Worm (Caenorhabditis elegans): ENCODE measurements around the gene Y2H9A.6.
A peak's percentile ranks its signal among the peaks of the same experiment; 100 is the strongest.

Gene Y2H9A.6

DNA sequence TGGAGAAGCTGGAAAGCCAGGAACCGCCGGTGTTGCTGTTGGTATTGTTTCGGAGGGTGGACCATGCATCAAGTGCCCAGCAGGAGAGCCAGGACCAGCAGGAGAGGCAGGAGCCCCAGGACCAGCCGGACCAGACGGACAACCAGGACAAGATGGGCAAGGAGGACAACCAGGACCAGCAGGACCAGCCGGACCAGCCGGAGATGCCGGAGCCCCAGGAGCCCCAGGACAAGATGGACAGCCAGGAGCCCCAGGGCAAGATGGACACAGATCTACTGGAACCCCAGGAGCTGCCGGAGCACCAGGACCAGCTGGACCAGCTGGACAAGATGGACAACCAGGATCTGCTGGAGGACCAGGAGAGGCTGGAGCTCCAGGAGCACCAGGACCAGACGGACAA is 816 bp upstream of the Y2H9A.6 start:
- TF ChIP-seq ama-1 (optimal IDR thresholded peaks at IDR 0.05) (no peak), ama-1 (GFP tag; optimal IDR thresholded peaks at IDR 0.05) (no peak), egrh-3 (GFP tag; IDR thresholded peaks at IDR 0.05) (peak; percentile 94), ztf-25 (GFP tag; IDR thresholded peaks at IDR 0.05) (0 out of 2 replicates have a peak, but pooled peaks have one; percentile 41), lir-1 (GFP tag; conservative IDR thresholded peaks at IDR 0.05) (no peak), lsy-27 (tag; optimal IDR thresholded peaks at IDR 0.05; ENCODE audit: borderline replicate concordance, insufficient read depth) (no peak), nhr-90 (tag; optimal IDR thresholded peaks at IDR 0.05) (no peak), efl-1 (GFP tag; optimal IDR thresholded peaks at IDR 0.05) (no peak), die-1 (tag; optimal IDR thresholded peaks at IDR 0.05) (no peak), nfya-2 (GFP tag; IDR thresholded peaks at IDR 0.05) (no peak)

DNA sequence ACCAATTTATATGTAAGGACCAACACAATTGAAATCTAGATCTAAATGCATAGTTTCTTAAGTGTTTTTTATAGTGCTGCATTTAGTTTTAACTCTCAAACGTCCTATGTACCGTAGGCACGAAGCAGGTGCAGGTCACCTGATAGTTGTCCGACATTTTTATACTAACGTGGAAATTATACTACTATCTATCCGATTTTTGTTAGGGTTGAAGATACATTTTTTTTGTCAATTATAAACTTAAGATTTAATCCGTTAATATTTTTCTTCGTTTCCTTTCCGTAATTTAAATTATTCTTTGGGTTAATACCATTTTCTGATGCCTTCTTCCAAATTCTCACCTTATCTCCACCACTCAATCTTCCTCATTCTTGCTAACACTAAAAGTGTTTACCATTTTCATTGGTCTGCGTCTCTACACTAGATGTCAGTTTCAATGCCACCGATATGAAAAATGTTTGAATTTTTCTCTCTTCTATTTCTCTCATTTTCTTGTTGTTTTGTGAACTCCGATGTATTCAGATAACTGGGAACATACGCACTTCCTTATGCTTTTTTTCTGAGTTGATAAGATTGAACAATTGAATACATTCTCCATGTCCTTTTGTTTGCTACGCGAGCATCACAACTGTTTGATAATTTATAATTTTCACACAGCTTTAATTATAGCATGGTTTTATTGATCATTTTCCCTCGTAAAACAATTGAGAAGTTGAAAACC is 1.8 kb downstream of the Y2H9A.6 start, which contains the start of gene Y2H9A.4:
Gene Y2H9A.4 (plus strand): TSS at position 671 of the 721 bp plus-strand sequence.
- TF ChIP-seq nhr-120 (GFP tag; IDR thresholded peaks at IDR 0.05) = no peak
- no peak for TF ChIP-seq fkh-3 (tag; optimal IDR thresholded peaks at IDR 0.05)
- no peak for TF ChIP-seq ztf-25 (GFP tag; IDR thresholded peaks at IDR 0.05)
- TF ChIP-seq ama-1 (optimal IDR thresholded peaks at IDR 0.05) = no peak
- no peak for TF ChIP-seq ama-1 (GFP tag; optimal IDR thresholded peaks at IDR 0.05)

DNA sequence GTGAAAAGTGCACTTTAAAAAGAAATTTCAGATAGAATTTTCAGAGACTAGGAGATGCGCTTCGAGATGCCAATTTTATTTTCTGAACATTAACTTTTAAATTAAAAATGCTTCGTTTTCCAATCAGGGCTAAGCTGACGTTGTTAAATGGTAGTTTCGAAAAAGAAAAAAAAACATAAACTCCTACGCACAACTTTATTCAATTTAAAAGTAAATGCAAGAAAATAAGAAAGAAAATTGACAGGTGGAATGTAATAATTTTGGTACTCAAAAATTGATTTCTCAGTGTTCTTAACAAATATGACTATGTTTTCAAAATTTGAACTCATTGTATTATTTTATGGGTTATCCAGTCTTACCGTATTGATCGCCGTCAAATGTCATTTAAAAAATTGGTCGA is 9.7 kb downstream of the Y2H9A.6 start, which contains the start of gene lurp-2:
Gene lurp-2 (plus strand): TSS at position 301 of the 400 bp plus-strand sequence.
- no peak for TF ChIP-seq madf-6 (GFP tag; IDR thresholded peaks at IDR 0.05)

DNA sequence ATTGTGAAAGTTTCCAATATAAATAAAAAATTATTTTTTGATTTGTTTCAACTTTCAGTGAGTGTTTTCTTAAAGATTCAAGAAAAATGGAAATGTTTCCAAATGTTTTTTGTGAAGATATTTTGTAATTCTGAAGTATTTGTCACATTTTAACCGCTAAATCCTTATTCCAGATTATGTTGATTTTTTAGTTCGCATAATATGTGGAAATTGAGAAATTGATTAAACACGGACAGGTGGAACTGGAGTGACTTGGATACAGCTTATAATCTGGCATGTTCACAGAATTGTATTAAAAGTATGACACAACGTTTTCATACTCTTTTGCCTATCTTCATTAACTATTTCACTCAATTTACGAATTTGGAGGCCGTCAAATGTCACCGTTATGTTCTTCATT is 11.8 kb downstream of the Y2H9A.6 start, which contains the start of gene lurp-3:
Gene lurp-3 (plus strand): TSS at position 301 of the 400 bp plus-strand sequence.
- TF ChIP-seq lsy-27 (tag; optimal IDR thresholded peaks at IDR 0.05; ENCODE audit: borderline replicate concordance, insufficient read depth) (no peak), ztf-25 (GFP tag; IDR thresholded peaks at IDR 0.05) (no peak), rcor-1 (GFP tag; IDR thresholded peaks at IDR 0.05) (no peak), dox-1 (GFP tag; IDR thresholded peaks at IDR 0.05) (no peak), F10E7.11 (tag; optimal IDR thresholded peaks at IDR 0.05) (no peak), akir-1 (GFP tag; optimal IDR thresholded peaks at IDR 0.05) (no peak)

DNA sequence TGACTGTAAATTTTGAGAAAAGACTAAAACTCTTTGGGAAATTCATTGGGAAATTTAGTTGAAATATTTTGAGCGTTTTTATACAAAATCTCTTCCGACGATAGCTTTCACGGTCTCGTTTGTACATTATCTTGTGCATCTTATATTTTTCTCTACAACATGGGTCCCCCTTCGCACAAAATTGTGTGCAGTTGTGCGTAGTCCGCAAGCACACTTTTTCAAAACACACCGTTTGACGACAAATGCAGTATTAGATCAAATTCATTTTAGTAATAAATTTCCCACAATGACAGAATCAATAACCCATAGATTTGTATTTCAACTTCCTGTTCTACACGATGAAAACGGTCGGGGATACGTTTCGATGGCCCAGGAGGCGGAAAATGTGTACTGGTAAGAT is 14.2 kb downstream of the Y2H9A.6 start, which contains the start of gene F25H9.2:
Gene F25H9.2 (plus strand): TSS at position 226 of the 400 bp plus-strand sequence.
- TF ChIP-seq nhr-179 (tag; optimal IDR thresholded peaks at IDR 0.05) (no peak), aptf-3 (GFP tag; IDR thresholded peaks at IDR 0.05) (no peak), lin-40 (tag; optimal IDR thresholded peaks at IDR 0.05) (no peak), B0019.2 (GFP tag; conservative IDR thresholded peaks at IDR 0.05) (no peak), tbp1 (GFP tag; optimal IDR thresholded peaks at IDR 0.05) (no peak), mcd-1 (GFP tag; IDR thresholded peaks at IDR 0.05) (no peak), Y53G8AR.9 (GFP tag; conservative IDR thresholded peaks at IDR 0.05) (no peak), ztf-25 (GFP tag; IDR thresholded peaks at IDR 0.05) (no peak), attf-5 (GFP tag; optimal IDR thresholded peaks at IDR 0.05) (no peak), zfh-2 (GFP tag; conservative IDR thresholded peaks at IDR 0.05) (no peak), unc-62 (GFP tag; optimal IDR thresholded peaks at IDR 0.05) (no peak), ama-1 (optimal IDR thresholded peaks at IDR 0.05) (no peak), ama-1 (GFP tag; optimal IDR thresholded peaks at IDR 0.05) (no peak)

DNA sequence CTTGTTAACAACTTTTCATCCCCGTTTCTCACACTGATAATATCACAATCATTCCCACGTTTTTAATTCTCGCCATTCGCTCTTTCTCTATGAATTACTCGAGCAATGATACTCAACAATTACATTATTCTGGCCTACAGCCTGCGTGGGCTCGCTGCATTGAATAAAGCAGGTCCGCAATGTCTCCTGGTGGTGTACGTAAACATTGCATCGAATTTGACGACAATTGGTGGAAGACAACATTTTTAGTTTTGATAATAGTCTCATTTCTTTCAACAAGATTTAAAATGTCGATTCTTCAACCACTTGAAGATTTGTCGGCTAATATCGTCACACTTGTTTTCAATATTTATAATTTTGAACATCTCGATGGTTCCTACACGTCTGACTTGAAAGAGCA is 15.7 kb downstream of the Y2H9A.6 start, which contains the start of gene bath-39:
Gene bath-39 (plus strand): TSS at position 137 of the 400 bp plus-strand sequence.
- TF ChIP-seq T26A5.8 (tag; optimal IDR thresholded peaks at IDR 0.05) = no peak
- TF ChIP-seq madf-8 (GFP tag; conservative IDR thresholded peaks at IDR 0.05) = no peak
- no peak for TF ChIP-seq egl-44 (GFP tag; IDR thresholded peaks at IDR 0.05)
- TF ChIP-seq ztf-22 (GFP tag; optimal IDR thresholded peaks at IDR 0.05) = no peak
- no peak for TF ChIP-seq ztf-6 (GFP tag; IDR thresholded peaks at IDR 0.05)
- TF ChIP-seq sdz-38 (tag; optimal IDR thresholded peaks at IDR 0.05) = no peak
- TF ChIP-seq lin-54 (GFP tag; optimal IDR thresholded peaks at IDR 0.05) = no peak
- TF ChIP-seq D2030.7 (GFP tag; IDR thresholded peaks at IDR 0.05) = no peak

All from whole organism, young adult.